Fruit fly (Drosophila melanogaster) whole organism, adult: ENCODE data around the gene mRpL17.

ENCODE experiments used
- CG11617 ChIP-seq: fragments of 200-800 bp; sonication (Bioruptor generic); optimal IDR thresholded peaks from 2 replicates; lab custom pipeline; 2017; ENCODE audit warnings: mild to moderate bottlenecking, missing biosample characterization, missing genetic modification reagents, missing genetic modification characterization
- CG12768 ChIP-seq: fragments of 200-800 bp; sonication (Bioruptor generic); optimal IDR thresholded peaks from 2 replicates; lab custom pipeline; 2017; ENCODE audit warnings: missing biosample characterization, missing genetic modification characterization, mild to moderate bottlenecking, moderate library complexity, missing genetic modification reagents
- CG14711 ChIP-seq: fragments of 200-800 bp; sonication (Bioruptor generic); optimal IDR thresholded peaks from 2 replicates; lab custom pipeline; 2018; ENCODE audit warnings: missing biosample characterization, mild to moderate bottlenecking, missing genetic modification characterization, moderate library complexity
- CG1620 ChIP-seq: fragments of 200-800 bp; sonication (Bioruptor generic); optimal IDR thresholded peaks from 2 replicates; lab custom pipeline; 2016; ENCODE audit warnings: missing biosample characterization, missing genetic modification characterization
- CG33017 ChIP-seq: fragments of 200-800 bp; sonication (Bioruptor generic); optimal IDR thresholded peaks from 2 replicates; lab custom pipeline; 2018; ENCODE audit warnings: missing biosample characterization, mild to moderate bottlenecking, missing genetic modification characterization, moderate library complexity
- CG5204 ChIP-seq: fragments of 200-800 bp; sonication (Bioruptor generic); optimal IDR thresholded peaks from 2 replicates; lab custom pipeline; 2016; ENCODE audit warnings: missing biosample characterization, missing genetic modification characterization
- CG7045 ChIP-seq: fragments of 200-800 bp; sonication (Bioruptor generic); optimal IDR thresholded peaks from 2 replicates; lab custom pipeline; 2017; ENCODE audit warnings: missing biosample characterization, mild to moderate bottlenecking, missing genetic modification characterization
- CG7101 ChIP-seq: fragments of 200-800 bp; sonication (Bioruptor generic); optimal IDR thresholded peaks from 2 replicates; lab custom pipeline; 2018; ENCODE audit warnings: missing biosample characterization, mild to moderate bottlenecking, missing genetic modification characterization, moderate library complexity
- Clk ChIP-seq: fragments of 200-800 bp; sonication (Bioruptor generic); optimal IDR thresholded peaks from 2 replicates; lab custom pipeline; 2017; ENCODE audit warnings: missing biosample characterization, missing genetic modification characterization
- Crg-1 ChIP-seq: fragments of 200-800 bp; sonication (Bioruptor generic); optimal IDR thresholded peaks from 2 replicates; lab custom pipeline; 2016; ENCODE audit warnings: missing biosample characterization, missing genetic modification characterization
- Hr96 ChIP-seq: fragments of 200-800 bp; sonication (Bioruptor generic); optimal IDR thresholded peaks from 2 replicates; lab custom pipeline; 2016; ENCODE audit warnings: missing biosample characterization, missing genetic modification characterization
- Mnt ChIP-seq: fragments of 200-800 bp; sonication (Bioruptor generic); optimal IDR thresholded peaks from 2 replicates; lab custom pipeline; 2016; ENCODE audit warnings: missing biosample characterization, mild to moderate bottlenecking, missing genetic modification characterization
- bab1 ChIP-seq: fragments of 200-800 bp; sonication (Bioruptor generic); optimal IDR thresholded peaks from 3 replicates; lab custom pipeline; 2019; ENCODE audit warnings: missing biosample characterization, mild to moderate bottlenecking, missing genetic modification characterization, moderate library complexity
- cic ChIP-seq: fragments of 200-800 bp; sonication (Bioruptor generic); optimal IDR thresholded peaks from 2 replicates; lab custom pipeline; 2017; ENCODE audit warnings: missing biosample characterization, mild to moderate bottlenecking, missing genetic modification characterization, moderate library complexity
- cnc ChIP-seq, 2 experiments: fragments of >200 bp; optimal IDR thresholded peaks; 2 replicates each; lab custom pipeline; 2017
- kay ChIP-seq: fragments of 200-800 bp; sonication (Bioruptor generic); peaks from one replicate; lab custom pipeline; 2016; ENCODE audit warnings: missing biosample characterization, missing genetic modification characterization, borderline replicate concordance
- ovo ChIP-seq: fragments of 200-800 bp; sonication (Bioruptor generic); optimal IDR thresholded peaks from 2 replicates; lab custom pipeline; 2016; ENCODE audit warnings: missing biosample characterization, missing genetic modification characterization
- pad ChIP-seq: fragments of 200-800 bp; sonication (Bioruptor generic); optimal IDR thresholded peaks from 3 replicates; lab custom pipeline; 2017; ENCODE audit warnings: missing biosample characterization, missing genetic modification characterization, mild to moderate bottlenecking, moderate library complexity, missing genetic modification reagents
- tj ChIP-seq: fragments of 200-800 bp; sonication (Bioruptor generic); optimal IDR thresholded peaks from 3 replicates; lab custom pipeline; 2017; ENCODE audit warnings: missing biosample characterization, mild to moderate bottlenecking, missing genetic modification characterization, moderate library complexity
- toe ChIP-seq: fragments of 200-800 bp; sonication (Bioruptor generic); optimal IDR thresholded peaks from 2 replicates; lab custom pipeline; 2016; ENCODE audit warnings: missing biosample characterization, missing genetic modification characterization

mRpL17 gene

dm6 chr3L:297240-297639 lies 32.7 kb downstream of the mRpL17 start:
- no peak for TF ChIP-seq toe (GFP tag; lab: Kevin White, UChicago)
- peak; percentile 24 for TF ChIP-seq kay (GFP tag; lab: Kevin White, UChicago)

dm6 chr3L:298459-298858 lies 33.9 kb downstream of the mRpL17 start:
- TF ChIP-seq tj (GFP tag; lab: Kevin White, UChicago) (no peak), CG12768 (GFP tag; lab: Kevin White, UChicago) (no peak), CG7101 (no peak), cic (GFP tag; lab: Kevin White, UChicago) (no peak), toe (GFP tag; lab: Kevin White, UChicago) (no peak), pad (GFP tag; lab: Kevin White, UChicago) (no peak), CG14711 (tag; lab: Kevin White, UChicago) (no peak), CG1620 (no peak), ovo (GFP tag; lab: Kevin White, UChicago) (no peak), cnc (optimal IDR thresholded peaks at IDR 0.05; lab: Kevin White, UChicago) (no peak), Clk (no peak), CG7045 (GFP tag; lab: Kevin White, UChicago) (no peak), CG11617 (GFP tag; lab: Kevin White, UChicago) (no peak), bab1 (GFP tag; lab: Kevin White, UChicago) (no peak), kay (GFP tag; lab: Kevin White, UChicago) (no peak), CG5204 (GFP tag; lab: Kevin White, UChicago) (no peak), Mnt (no peak), Hr96 (GFP tag; lab: Kevin White, UChicago) (no peak), CG33017 (tag; lab: Kevin White, UChicago) (no peak), Crg-1 (GFP tag; lab: Kevin White, UChicago) (no peak)

dm6 chr3L:299952-300605 lies 35.5 kb downstream of the mRpL17 start:
- TF ChIP-seq pad (GFP tag; lab: Kevin White, UChicago) (no peak), cic (GFP tag; lab: Kevin White, UChicago) (peak; percentile 38)

dm6 chr3L:311607-312006 lies 47.0 kb downstream of the mRpL17 start:
- TF ChIP-seq CG12768 (GFP tag; lab: Kevin White, UChicago) (peak; percentile 23), cic (GFP tag; lab: Kevin White, UChicago) (peak; percentile 82), bab1 (GFP tag; lab: Kevin White, UChicago) (peak; percentile 20), CG7101 (peak; percentile 2), CG33017 (tag; lab: Kevin White, UChicago) (peak; percentile 23), kay (GFP tag; lab: Kevin White, UChicago) (no peak)

dm6 chr3L:312323-312722 lies 47.7 kb downstream of the mRpL17 start:
- TF ChIP-seq Mnt: no peak
- no peak for TF ChIP-seq kay (GFP tag; lab: Kevin White, UChicago)

- TF ChIP-seq CG7045 (GFP tag; lab: Kevin White, UChicago) (no peak), bab1 (GFP tag; lab: Kevin White, UChicago) (no peak), CG7101 (no peak), Hr96 (GFP tag; lab: Kevin White, UChicago) (no peak), kay (GFP tag; lab: Kevin White, UChicago) (no peak), toe (GFP tag; lab: Kevin White, UChicago) (no peak), CG12768 (GFP tag; lab: Kevin White, UChicago) (no peak), cic (GFP tag; lab: Kevin White, UChicago) (no peak), Crg-1 (GFP tag; lab: Kevin White, UChicago) (no peak), CG11617 (GFP tag; lab: Kevin White, UChicago) (no peak)
These were observed 50.6 kb downstream of the mRpL17 start for dm6 chr3L:315140-315539.
